Fruit fly (Drosophila melanogaster) whole organism, embryonic: ENCODE data around the gene Cad99C.

Experiments used
- BtbVII ChIP-seq: fragments of 200-800 bp; sonication (Bioruptor generic); optimal IDR thresholded peaks from 3 replicates; lab custom pipeline; 2017; ENCODE audit warnings: missing biosample characterization, mild to moderate bottlenecking, missing genetic modification characterization
- CG10431 ChIP-seq: fragments of 200-800 bp; sonication (Bioruptor generic); optimal IDR thresholded peaks from 3 replicates; lab custom pipeline; 2018; ENCODE audit warnings: missing biosample characterization, mild to moderate bottlenecking, missing genetic modification characterization
- CG10959 ChIP-seq: fragments of 200-800 bp; sonication (Bioruptor generic); IDR thresholded peaks from 2 replicates; pipeline ENCODE4 v1.3.6; 2022; ENCODE audit warnings: missing biosample characterization, missing genetic modification characterization
- CG11247 ChIP-seq: fragments of 200-800 bp; sonication (Bioruptor generic); IDR thresholded peaks from 2 replicates; pipeline ENCODE4 v1.3.6; 2022; ENCODE audit warnings: missing biosample characterization, missing genetic modification characterization
- CG12769 ChIP-seq: fragments of 200-800 bp; sonication (Bioruptor generic); optimal IDR thresholded peaks from 2 replicates; lab custom pipeline; 2019; ENCODE audit warnings: missing biosample characterization, mild to moderate bottlenecking, missing genetic modification characterization, moderate library complexity
- CG13894 ChIP-seq: fragments of 200-800 bp; sonication (Bioruptor generic); optimal IDR thresholded peaks from 3 replicates; lab custom pipeline; 2018; ENCODE audit warnings: missing biosample characterization, mild to moderate bottlenecking, missing genetic modification characterization, moderate library complexity
- CG14014 ChIP-seq: fragments of 200-800 bp; sonication (Bioruptor generic); IDR thresholded peaks from 2 replicates; pipeline ENCODE4 v1.3.6; 2022; ENCODE audit warnings: missing biosample characterization, missing genetic modification characterization
- CG16813 ChIP-seq: fragments of 200-800 bp; sonication (Bioruptor generic); IDR thresholded peaks from 3 replicates; pipeline ENCODE4 v1.3.6; 2022; ENCODE audit warnings: missing biosample characterization, missing genetic modification characterization; ENCODE audit not compliant: partially characterized antibody
- CG18619 ChIP-seq: fragments of 200-800 bp; sonication (Bioruptor generic); optimal IDR thresholded peaks from 3 replicates; lab custom pipeline; 2017; ENCODE audit warnings: missing biosample characterization, mild to moderate bottlenecking, missing genetic modification characterization
- CG31224 ChIP-seq: fragments of 200-800 bp; sonication (Bioruptor generic); IDR thresholded peaks from 2 replicates; pipeline ENCODE4 v1.3.6; 2022; ENCODE audit warnings: missing biosample characterization, missing genetic modification characterization
- CG32772 ChIP-seq: fragments of 200-800 bp; sonication (Bioruptor generic); IDR thresholded peaks from 2 replicates; pipeline ENCODE4 v1.3.6; 2022; ENCODE audit warnings: missing biosample characterization, missing genetic modification characterization
- CG3281 ChIP-seq: fragments of 200-800 bp; sonication (Bioruptor generic); optimal IDR thresholded peaks from 3 replicates; lab custom pipeline; 2017; ENCODE audit warnings: missing biosample characterization, mild to moderate bottlenecking, missing genetic modification characterization
- CG34224 ChIP-seq: fragments of 200-800 bp; sonication (Bioruptor generic); IDR thresholded peaks from 3 replicates; pipeline ENCODE4 v1.3.6; 2022; ENCODE audit warnings: missing biosample characterization, missing genetic modification characterization; ENCODE audit not compliant: partially characterized antibody
- CG3726 ChIP-seq: fragments of 200-800 bp; sonication (Bioruptor generic); IDR thresholded peaks from 3 replicates; pipeline ENCODE4, ENCODE4 v1.3.6; 2022; ENCODE audit warnings: missing biosample characterization, missing genetic modification characterization
- CG3995 ChIP-seq: fragments of 200-800 bp; sonication (Bioruptor generic); optimal IDR thresholded peaks from 3 replicates; lab custom pipeline; 2016; ENCODE audit warnings: missing biosample characterization, missing genetic modification characterization
- CG6254 ChIP-seq: fragments of 200-800 bp; sonication (Bioruptor generic); optimal IDR thresholded peaks from 3 replicates; lab custom pipeline; 2017; ENCODE audit warnings: mild to moderate bottlenecking, missing biosample characterization, missing genetic modification reagents, missing genetic modification characterization
- CG6689 ChIP-seq: fragments of 200-800 bp; sonication (Bioruptor generic); IDR thresholded peaks from 2 replicates; pipeline ENCODE4 v1.3.6; 2022; ENCODE audit warnings: missing biosample characterization, missing genetic modification characterization
- CG9609 ChIP-seq: fragments of 200-800 bp; sonication (Bioruptor generic); optimal IDR thresholded peaks from 3 replicates; lab custom pipeline; 2016; ENCODE audit warnings: missing biosample characterization, missing genetic modification characterization
- CG9817 ChIP-seq: fragments of 200-800 bp; sonication (Bioruptor generic); optimal IDR thresholded peaks from 2 replicates; lab custom pipeline; 2018; ENCODE audit warnings: missing biosample characterization, mild to moderate bottlenecking, missing genetic modification characterization, moderate library complexity
- E2f2 ChIP-seq: fragments of 200-800 bp; sonication (Bioruptor generic); IDR thresholded peaks from 2 replicates; pipeline ENCODE4 v1.3.6; 2022; ENCODE audit warnings: missing biosample characterization, missing genetic modification characterization
- MTF-1 ChIP-seq: fragments of 200-800 bp; sonication (Bioruptor generic); optimal IDR thresholded peaks from 2 replicates; lab custom pipeline; 2018; ENCODE audit warnings: missing biosample characterization, mild to moderate bottlenecking, missing genetic modification characterization, borderline replicate concordance
- NK7.1 ChIP-seq: fragments of 200-800 bp; sonication (Bioruptor generic); optimal IDR thresholded peaks from 3 replicates; lab custom pipeline; 2016; ENCODE audit warnings: missing biosample characterization, missing genetic modification characterization
- Oaz ChIP-seq: fragments of 200-800 bp; sonication (Bioruptor generic); IDR thresholded peaks from 2 replicates; pipeline ENCODE4 v1.3.6; 2022; ENCODE audit warnings: missing biosample characterization, missing genetic modification characterization
- Ptx1 ChIP-seq: fragments of 200-800 bp; sonication (Bioruptor generic); IDR thresholded peaks from 2 replicates; pipeline ENCODE4 v1.3.6; 2022; ENCODE audit warnings: missing biosample characterization, missing genetic modification characterization
- Ravus ChIP-seq: fragments of 200-800 bp; sonication (Bioruptor generic); IDR thresholded peaks from 2 replicates; pipeline ENCODE4 v1.3.6; 2022; ENCODE audit warnings: missing biosample characterization, missing genetic modification characterization
- Stat92E ChIP-seq, 3 experiments: fragments of >200 bp in 2 of 3; fragments of 200-800 bp in 1 of 3; sonication (Bioruptor generic) in 1 of 3; optimal IDR thresholded peaks; 2 replicates each; lab custom pipeline; 2017 to 2019; ENCODE audit warnings: missing biosample characterization in 3 of 3, missing genetic modification characterization in 3 of 3, mild to moderate bottlenecking in 1 of 3, moderate library complexity in 1 of 3
- ase ChIP-seq: fragments of 200-800 bp; sonication (Bioruptor generic); IDR thresholded peaks from 3 replicates; pipeline ENCODE4 v1.3.6; 2022; ENCODE audit warnings: missing biosample characterization, missing genetic modification characterization
- bigmax ChIP-seq: fragments of 200-800 bp; sonication (Bioruptor generic); optimal IDR thresholded peaks from 2 replicates; lab custom pipeline; 2018; ENCODE audit warnings: missing biosample characterization, mild to moderate bottlenecking, missing genetic modification characterization
- danr ChIP-seq: fragments of 200-800 bp; sonication (Bioruptor generic); IDR thresholded peaks from 2 replicates; pipeline ENCODE4 v1.3.6; 2022; ENCODE audit warnings: missing biosample characterization, missing genetic modification characterization
- disco-r ChIP-seq: fragments of 200-800 bp; sonication (Bioruptor generic); optimal IDR thresholded peaks from 2 replicates; lab custom pipeline; 2016; ENCODE audit warnings: missing biosample characterization, missing genetic modification characterization
- dm ChIP-seq: fragments of 200-800 bp; sonication (Bioruptor generic); optimal IDR thresholded peaks from 3 replicates; lab custom pipeline; 2016; ENCODE audit warnings: missing biosample characterization, missing genetic modification characterization
- dmrt99B ChIP-seq: fragments of 200-800 bp; sonication (Bioruptor generic); optimal IDR thresholded peaks from 2 replicates; lab custom pipeline; 2018; ENCODE audit warnings: missing biosample characterization, mild to moderate bottlenecking, missing genetic modification characterization, moderate library complexity
- dysf ChIP-seq: fragments of 200-800 bp; sonication (Bioruptor generic); IDR thresholded peaks from 3 replicates; pipeline ENCODE4 v1.3.6; 2022; ENCODE audit warnings: missing biosample characterization, missing genetic modification characterization
- fd3F ChIP-seq: fragments of 200-800 bp; sonication (Bioruptor generic); optimal IDR thresholded peaks from 2 replicates; lab custom pipeline; 2018; ENCODE audit warnings: missing biosample characterization, mild to moderate bottlenecking, missing genetic modification characterization, moderate library complexity
- gem ChIP-seq: fragments of 200-800 bp; sonication (Bioruptor generic); optimal IDR thresholded peaks from 2 replicates; lab custom pipeline; 2019; ENCODE audit warnings: missing biosample characterization, mild to moderate bottlenecking, missing genetic modification characterization, moderate library complexity
- gsb ChIP-seq: fragments of 200-800 bp; sonication (Bioruptor generic); IDR thresholded peaks from 2 replicates; pipeline ENCODE4 v1.3.6; 2022; ENCODE audit warnings: missing biosample characterization, missing genetic modification characterization
- ken ChIP-seq: fragments of 200-800 bp; sonication (Bioruptor generic); IDR thresholded peaks from 3 replicates; pipeline ENCODE4 v1.3.6; 2022; ENCODE audit warnings: missing biosample characterization, missing genetic modification characterization
- luna ChIP-seq: fragments of 200-800 bp; sonication (Bioruptor generic); optimal IDR thresholded peaks from 2 replicates; lab custom pipeline; 2016; ENCODE audit warnings: missing biosample characterization, missing genetic modification characterization
- nmo ChIP-seq: fragments of 200-800 bp; sonication (Bioruptor generic); optimal IDR thresholded peaks from 2 replicates; lab custom pipeline; 2018; ENCODE audit warnings: missing biosample characterization, mild to moderate bottlenecking, missing genetic modification characterization, moderate library complexity
- onecut ChIP-seq: fragments of 200-800 bp; sonication (Bioruptor generic); IDR thresholded peaks from 2 replicates; pipeline ENCODE4 v1.3.6; 2022; ENCODE audit warnings: missing biosample characterization, missing genetic modification characterization
- pho ChIP-seq: fragments of 200-800 bp; sonication (Bioruptor generic); optimal IDR thresholded peaks from 2 replicates; lab custom pipeline; 2016; ENCODE audit warnings: missing biosample characterization, missing genetic modification characterization
- pzg ChIP-seq: fragments of 200-800 bp; sonication (Bioruptor generic); optimal IDR thresholded peaks from 3 replicates; lab custom pipeline; 2018; ENCODE audit warnings: missing biosample characterization, mild to moderate bottlenecking, missing genetic modification characterization, moderate library complexity
- sens ChIP-seq: fragments of 200-800 bp; sonication (Bioruptor generic); peaks from one replicate; lab custom pipeline; 2016; ENCODE audit warnings: missing biosample characterization, missing genetic modification characterization
- slou ChIP-seq: fragments of 200-800 bp; sonication (Bioruptor generic); optimal IDR thresholded peaks from 3 replicates; lab custom pipeline; 2016; ENCODE audit warnings: missing biosample characterization, missing genetic modification characterization
- stc ChIP-seq: fragments of 200-800 bp; sonication (Bioruptor generic); IDR thresholded peaks from 2 replicates; pipeline ENCODE4 v1.3.6; 2022; ENCODE audit warnings: missing biosample characterization, missing genetic modification characterization
- ttk ChIP-seq: fragments of 200-800 bp; sonication (Bioruptor generic); IDR thresholded peaks from 2 replicates; pipeline ENCODE4 v2.1.2; 2022; ENCODE audit warnings: missing biosample characterization, missing genetic modification characterization
- wdn ChIP-seq: fragments of 200-800 bp; sonication (Bioruptor generic); IDR thresholded peaks from 2 replicates; pipeline ENCODE4 v1.3.6; 2022; ENCODE audit warnings: missing biosample characterization, missing genetic modification characterization
- zfh2 ChIP-seq: fragments of 200-800 bp; sonication (Bioruptor generic); optimal IDR thresholded peaks from 2 replicates; lab custom pipeline; 2016; ENCODE audit warnings: missing biosample characterization, missing genetic modification characterization

Cad99C gene

DNA sequence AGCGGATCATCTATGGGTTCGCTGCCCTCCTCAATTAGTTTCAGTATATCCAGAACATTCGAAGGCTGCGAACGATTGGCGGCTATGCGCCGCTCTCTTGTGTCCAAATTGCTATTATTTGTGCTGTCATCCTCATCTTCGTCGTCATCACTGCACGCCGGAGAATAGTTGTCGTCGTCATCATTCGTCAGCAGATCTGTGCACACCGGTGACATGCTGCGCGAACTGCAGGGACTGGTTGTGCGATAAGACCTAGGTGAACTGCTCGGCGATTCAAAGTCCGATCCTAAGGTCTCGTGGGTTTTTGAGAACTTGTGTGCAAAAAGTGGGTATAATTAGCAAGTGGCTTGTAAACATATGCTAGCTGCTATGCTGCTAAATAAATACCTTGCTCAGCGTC is 44.3 kb upstream of the Cad99C start:
- TF ChIP-seq CG12769 (tag; lab: Kevin White, UChicago) (no peak), ase (GFP tag; lab: Robert Waterston, UW) (no peak)
- TF ChIP-seq, all 482 proteins: peak for 0

- TF ChIP-seq gsb (GFP tag; lab: Robert Waterston, UW): no peak
- TF ChIP-seq CG11247: peak; percentile 49; the same call in 1 of the 2 replicates
- TF ChIP-seq pho: peak; percentile 23
- TF ChIP-seq CG34224 (GFP tag; lab: Robert Waterston, UW): peak; percentile 56; the same call in 2 of the 3 replicates
- no peak for TF ChIP-seq wdn (GFP tag; lab: Robert Waterston, UW)
- peak; percentile 56 for TF ChIP-seq CG3281 (GFP tag; lab: Kevin White, UChicago)
- no peak for TF ChIP-seq ken (GFP tag; lab: Robert Waterston, UW)
- no peak for TF ChIP-seq CG9609 (GFP tag; lab: Kevin White, UChicago)
- peak; percentile 53; the same call in 2 of the 3 replicates for TF ChIP-seq dysf (GFP tag; lab: Robert Waterston, UW)
- no peak for TF ChIP-seq disco-r
- no peak for TF ChIP-seq CG6254
- TF ChIP-seq fd3F (GFP tag; lab: Kevin White, UChicago): peak; percentile 28
- peak; percentile 48; the same call in 1 of the 2 replicates for TF ChIP-seq CG14014
- no peak for TF ChIP-seq CG18619 (GFP tag; lab: Kevin White, UChicago)
- peak; percentile 71 for TF ChIP-seq CG16813
- TF ChIP-seq CG9817 (tag; lab: Kevin White, UChicago): peak; percentile 51
- no peak for TF ChIP-seq bigmax (GFP tag; lab: Kevin White, UChicago)
- no peak for TF ChIP-seq dmrt99B (tag; lab: Kevin White, UChicago)
- TF ChIP-seq CG3995 (GFP tag; lab: Kevin White, UChicago): no peak
- TF ChIP-seq Stat92E (GFP tag; optimal IDR thresholded peaks at IDR 0.05; lab: Kevin White, UChicago): peak in 1 of 3 experiments; percentile 51
- no peak for TF ChIP-seq Oaz (GFP tag; lab: Robert Waterston, UW)
- TF ChIP-seq dm (GFP tag; lab: Kevin White, UChicago): no peak
- 0 out of 2 replicates have a peak, but pooled peaks have one; percentile 25 for TF ChIP-seq CG32772 (GFP tag; lab: Robert Waterston, UW)
- TF ChIP-seq slou: peak; percentile 11
- peak; percentile 79 for TF ChIP-seq sens (GFP tag; lab: Kevin White, UChicago)
- TF ChIP-seq pzg: peak; percentile 51
- TF ChIP-seq CG13894 (tag; lab: Kevin White, UChicago): no peak
- TF ChIP-seq CG3726 (GFP tag; lab: Robert Waterston, UW): no peak
- no peak for TF ChIP-seq onecut (GFP tag; lab: Robert Waterston, UW)
- no peak for TF ChIP-seq danr (GFP tag; lab: Robert Waterston, UW)
- no peak for TF ChIP-seq MTF-1 (GFP tag; lab: Kevin White, UChicago)
- no peak for TF ChIP-seq BtbVII (GFP tag; lab: Kevin White, UChicago)
- TF ChIP-seq CG10959 (GFP tag; lab: Robert Waterston, UW): 0 out of 2 replicates have a peak, but pooled peaks have one; percentile 6
- no peak for TF ChIP-seq luna (GFP tag; lab: Kevin White, UChicago)
- TF ChIP-seq Ptx1 (GFP tag; lab: Robert Waterston, UW): peak; percentile 55
- peak; percentile 18 for TF ChIP-seq zfh2 (GFP tag; lab: Kevin White, UChicago)
- TF ChIP-seq stc (GFP tag; lab: Robert Waterston, UW): no peak
- no peak for TF ChIP-seq gem (tag; lab: Kevin White, UChicago)
- peak; percentile 10; the same call in 1 of the 2 replicates for TF ChIP-seq ttk
- no peak for TF ChIP-seq Ravus (GFP tag; lab: Robert Waterston, UW)
- TF ChIP-seq CG10431: no peak
- TF ChIP-seq CG6689 (GFP tag; lab: Robert Waterston, UW): no peak
- no peak for TF ChIP-seq NK7.1 (GFP tag; lab: Kevin White, UChicago)
- peak; percentile 43; the same call in 1 of the 2 replicates for TF ChIP-seq CG31224 (GFP tag; lab: Robert Waterston, UW)
- peak; percentile 68 for TF ChIP-seq nmo (GFP tag; lab: Kevin White, UChicago)
- peak; percentile 63 for TF ChIP-seq E2f2 (GFP tag; lab: Robert Waterston, UW)
Measured at dm6 chr3R:29798966-29799680, 42.3 kb upstream of the Cad99C start, which contains the start of the genes Rnb and Drice. Rnb (minus strand) TSS chr3R:29799354. Drice (plus strand) TSS chr3R:29799658.
